Fruit fly (Drosophila melanogaster) whole organism, prepupa: ENCODE data around the gene Nthl1.

Experiments
- CG8632 ChIP-seq: fragments of 200-800 bp; sonication (Bioruptor generic); optimal IDR thresholded peaks from 3 replicates; lab custom pipeline; 2016; ENCODE audit warnings: missing biosample characterization, missing genetic modification characterization
- cyc ChIP-seq: fragments of 200-800 bp; sonication (Bioruptor generic); optimal IDR thresholded peaks from 3 replicates; lab custom pipeline; 2016; ENCODE audit warnings: missing biosample characterization, missing genetic modification characterization
- dac ChIP-seq: fragments of 200-800 bp; sonication (Bioruptor generic); optimal IDR thresholded peaks from 2 replicates; lab custom pipeline; 2017; ENCODE audit warnings: missing biosample characterization, mild to moderate bottlenecking, missing genetic modification characterization
- fd85E ChIP-seq: fragments of 200-800 bp; sonication (Bioruptor generic); optimal IDR thresholded peaks from 3 replicates; lab custom pipeline; 2016; ENCODE audit warnings: missing biosample characterization, missing genetic modification characterization

DNA sequence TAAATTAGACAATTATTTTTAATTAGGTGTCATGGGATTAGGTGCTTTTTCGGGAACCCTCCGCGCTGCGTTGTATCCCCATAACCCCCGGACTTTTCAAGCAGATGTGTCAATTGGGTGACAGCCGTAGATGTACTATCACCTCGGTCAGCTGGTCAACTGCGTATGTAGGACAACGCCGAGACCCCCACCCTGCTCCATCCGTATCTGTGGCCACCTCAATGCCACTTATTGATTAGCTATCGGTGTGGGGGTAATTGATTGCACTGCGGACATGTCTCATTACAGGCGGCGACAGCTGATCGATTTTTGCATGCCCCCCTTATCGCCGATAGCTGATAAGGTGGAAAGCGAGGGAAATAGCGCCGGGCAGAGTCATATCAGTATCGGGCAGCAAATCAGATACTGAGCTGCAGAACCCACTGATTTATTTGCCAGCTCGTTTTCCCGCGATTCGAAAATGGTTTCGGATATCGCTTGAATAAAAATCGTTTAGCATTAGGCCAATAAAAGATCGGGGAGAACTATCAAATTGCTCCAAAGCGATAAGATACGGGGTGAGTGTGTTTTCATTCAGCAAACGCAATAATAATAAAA is 43.9 kb downstream of the Nthl1 start:
- no peak for TF ChIP-seq CG8632 (GFP tag; lab: Kevin White, UChicago)
- no peak for TF ChIP-seq dac (GFP tag; lab: Kevin White, UChicago)
- TF ChIP-seq cyc (GFP tag; lab: Kevin White, UChicago), result no peak
- TF ChIP-seq fd85E (GFP tag; lab: Kevin White, UChicago), result no peak
